Worm (Caenorhabditis elegans): Measurements from ENCODE around the gene pek-1.
A peak's percentile ranks its signal among the peaks of the same experiment; 100 is the strongest.

The pek-1 gene

DNA sequence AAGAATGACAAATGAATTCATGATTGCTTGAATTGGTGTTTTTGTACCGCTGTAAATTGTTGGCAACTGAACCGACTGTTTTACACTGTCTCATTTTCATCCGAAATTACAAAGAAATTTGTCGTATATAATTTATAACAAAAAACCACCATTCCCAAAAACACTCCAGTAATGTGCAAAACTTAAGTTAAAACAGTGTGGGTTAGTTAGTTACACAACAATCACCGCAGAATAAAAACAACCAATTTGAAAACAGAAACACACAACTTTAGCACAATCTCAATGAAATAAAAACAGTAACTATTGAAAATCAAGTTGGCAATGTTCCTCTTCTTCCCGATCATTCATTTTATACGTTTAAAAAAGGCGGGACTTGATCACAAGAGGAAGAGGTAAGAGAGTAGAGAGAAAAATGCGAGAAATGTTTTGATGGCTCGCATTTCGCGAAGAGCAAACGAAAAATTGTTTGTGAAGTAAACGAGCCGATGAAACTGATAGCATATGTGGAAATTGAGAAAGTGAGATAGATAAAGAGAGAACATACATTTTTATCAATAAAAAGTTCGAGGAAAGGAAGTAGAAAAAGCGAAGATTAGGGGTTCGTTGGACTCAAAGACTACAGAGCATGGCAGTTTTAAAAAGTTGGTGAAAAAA lies 6.9 kb downstream of the pek-1 start, which contains the start of gene F08B12.4 (continued):
- TF ChIP-seq nhr-48 (tag; optimal IDR thresholded peaks at IDR 0.05): no peak
- peak in 1 of 2 experiments; percentile 46 for TF ChIP-seq lsy-2 (tag; optimal IDR thresholded peaks at IDR 0.05)
- no peak for TF ChIP-seq sdz-12 (GFP tag; optimal IDR thresholded peaks at IDR 0.05)
- no peak for TF ChIP-seq duxl-1 (tag; optimal IDR thresholded peaks at IDR 0.05; ENCODE audit: poor library complexity)
- peak; percentile 53 for TF ChIP-seq hlh-30 (tag; optimal IDR thresholded peaks at IDR 0.05; ENCODE audit: insufficient read depth)
- TF ChIP-seq zip-2 (tag; optimal IDR thresholded peaks at IDR 0.05): no peak
- peak; percentile 42 for TF ChIP-seq nhr-6 (tag; optimal IDR thresholded peaks at IDR 0.05)
- no peak for TF ChIP-seq Y105C5A.15 (GFP tag; IDR thresholded peaks at IDR 0.05)
- peak in 1 of 2 experiments; percentile 11 for TF ChIP-seq mdl-1 (tag; optimal IDR thresholded peaks at IDR 0.05)
- peak; percentile 26 for TF ChIP-seq mep-1 (tag; optimal IDR thresholded peaks at IDR 0.05)
- TF ChIP-seq nhr-76 (tag; optimal IDR thresholded peaks at IDR 0.05): no peak
- TF ChIP-seq ces-1 (GFP tag; optimal IDR thresholded peaks at IDR 0.05): no peak
- peak; percentile 70 for TF ChIP-seq dmd-6 (GFP tag; IDR thresholded peaks at IDR 0.05)
- peak; percentile 56 for TF ChIP-seq nhr-77 (tag; optimal IDR thresholded peaks at IDR 0.05)
- no peak for TF ChIP-seq lim-7 (GFP tag; IDR thresholded peaks at IDR 0.05)
- no peak for TF ChIP-seq R02D3.7 (tag; optimal IDR thresholded peaks at IDR 0.05)
- TF ChIP-seq mdt-29 (GFP tag; IDR thresholded peaks at IDR 0.05): no peak
- TF ChIP-seq ZK546.5 (tag; optimal IDR thresholded peaks at IDR 0.05): no peak
- TF ChIP-seq madf-9 (GFP tag; conservative IDR thresholded peaks at IDR 0.05): no peak
- peak; percentile 64 for TF ChIP-seq nhr-28 (tag; optimal IDR thresholded peaks at IDR 0.05)
- peak; percentile 63 for TF ChIP-seq aha-1 (tag)
- no peak for TF ChIP-seq F44E2.7 (GFP tag; IDR thresholded peaks at IDR 0.05)
- TF ChIP-seq T26A8.4 (GFP tag; IDR thresholded peaks at IDR 0.05): no peak

ce11 chrX:11406784-11407183 lies 7.9 kb downstream of the pek-1 start:
- TF ChIP-seq mep-1 (tag; optimal IDR thresholded peaks at IDR 0.05) (peak; percentile 50), zfp-3 (GFP tag; conservative IDR thresholded peaks at IDR 0.05) (no peak), daf-16 (GFP tag; optimal IDR thresholded peaks at IDR 0.05) (no peak), daf-16 (tag; optimal IDR thresholded peaks at IDR 0.05) (peak; percentile 19), aha-1 (tag) (peak; percentile 92)

- TF ChIP-seq unc-62 (GFP tag; optimal IDR thresholded peaks at IDR 0.05 in 1 of 2): peak in 1 of 2 experiments; percentile 14
- no peak for TF ChIP-seq unc-62 (tag; optimal IDR thresholded peaks at IDR 0.05)
- TF ChIP-seq ctbp-1 (GFP tag; IDR thresholded peaks at IDR 0.05): peak; percentile 59; the same call in 1 of the 2 replicates
- TF ChIP-seq daf-12 (tag; optimal IDR thresholded peaks at IDR 0.05): no peak
- TF ChIP-seq nhr-42 (GFP tag; IDR thresholded peaks at IDR 0.05): no peak
- no peak for TF ChIP-seq ama-1 (optimal IDR thresholded peaks at IDR 0.05)
Observed at ce11 chrX:11405908-11406307, 8.8 kb downstream of the pek-1 start, which contains the start of gene slo-2. Gene slo-2, minus strand, starts transcription at chrX:11405931.

- peak; percentile 91 for TF ChIP-seq aha-1 (tag)
- TF ChIP-seq zfp-2 (tag; optimal IDR thresholded peaks at IDR 0.05): no peak
- TF ChIP-seq pqm-1 (tag; optimal IDR thresholded peaks at IDR 0.05): peak; percentile 39
- no peak for TF ChIP-seq daf-16 (GFP tag; optimal IDR thresholded peaks at IDR 0.05)
- peak; percentile 79 for TF ChIP-seq daf-16 (tag; optimal IDR thresholded peaks at IDR 0.05)
- TF ChIP-seq dve-1 (tag; optimal IDR thresholded peaks at IDR 0.05; ENCODE audit: insufficient read depth): peak; percentile 49
- TF ChIP-seq dmd-6 (GFP tag; IDR thresholded peaks at IDR 0.05): peak; percentile 17; the same call in 1 of the 2 replicates
- TF ChIP-seq ama-1 (optimal IDR thresholded peaks at IDR 0.05): no peak
- peak; percentile 73 for TF ChIP-seq nhr-28 (tag; optimal IDR thresholded peaks at IDR 0.05)
- peak; percentile 39 for TF ChIP-seq hlh-11 (tag; optimal IDR thresholded peaks at IDR 0.05)
Observed at ce11 chrX:11400467-11401184, 14.1 kb downstream of the pek-1 start.
